Worm (Caenorhabditis elegans): Measurements from ENCODE around the gene ril-2.

Gene ril-2

ce11 chrV:12554172-12555031, 44.6 kb downstream of the ril-2 start:
- TF ChIP-seq aptf-3 (GFP tag; IDR thresholded peaks at IDR 0.05) (no peak), fkh-3 (tag; optimal IDR thresholded peaks at IDR 0.05) (no peak), ama-1 (optimal IDR thresholded peaks at IDR 0.05) (peak; percentile 54), ama-1 (GFP tag; optimal IDR thresholded peaks at IDR 0.05) (no peak), ztf-26 (tag; optimal IDR thresholded peaks at IDR 0.05) (peak; percentile 32), somi-1 (GFP tag; optimal IDR thresholded peaks at IDR 0.05) (peak; percentile 45), C06A6.2 (GFP tag; conservative IDR thresholded peaks at IDR 0.05) (0 out of 2 replicates have a peak, but pooled peaks have one; percentile 14), nhr-27 (tag; optimal IDR thresholded peaks at IDR 0.05) (no peak)

ce11 chrV:12553286-12553725, 45.7 kb downstream of the ril-2 start:
- TF ChIP-seq egl-44 (GFP tag; IDR thresholded peaks at IDR 0.05): no peak
- no peak for TF ChIP-seq madf-3 (GFP tag; IDR thresholded peaks at IDR 0.05)
- TF ChIP-seq attf-5 (GFP tag; optimal IDR thresholded peaks at IDR 0.05): no peak
- TF ChIP-seq zfh-2 (GFP tag; conservative IDR thresholded peaks at IDR 0.05): no peak
- no peak for TF ChIP-seq Y56A3A.18 (GFP tag; IDR thresholded peaks at IDR 0.05)
- TF ChIP-seq nhr-27 (tag; optimal IDR thresholded peaks at IDR 0.05): no peak
- no peak for TF ChIP-seq ccch-3 (GFP tag; optimal IDR thresholded peaks at IDR 0.05)
- TF ChIP-seq ceh-100 (GFP tag; IDR thresholded peaks at IDR 0.05): no peak
- TF ChIP-seq unc-130 (GFP tag; optimal IDR thresholded peaks at IDR 0.05): no peak
- no peak for TF ChIP-seq atf-7 (tag; optimal IDR thresholded peaks at IDR 0.05)
- no peak for TF ChIP-seq F52B5.7 (tag; optimal IDR thresholded peaks at IDR 0.05)
- no peak for TF ChIP-seq F49E8.2 (tag; optimal IDR thresholded peaks at IDR 0.05; ENCODE audit: insufficient read depth)
- no peak for TF ChIP-seq ZK185.1 (tag; optimal IDR thresholded peaks at IDR 0.05; ENCODE audit: poor library complexity, severe bottlenecking)
- TF ChIP-seq ztf-26 (tag; optimal IDR thresholded peaks at IDR 0.05): peak; percentile 82
- TF ChIP-seq C06A6.2 (GFP tag; conservative IDR thresholded peaks at IDR 0.05): peak; percentile 59; the same call in 1 of the 2 replicates
- TF ChIP-seq F10E7.11 (tag; optimal IDR thresholded peaks at IDR 0.05): no peak
- TF ChIP-seq chd-7 (tag; optimal IDR thresholded peaks at IDR 0.05): peak; percentile 21
- TF ChIP-seq cebp-1 (GFP tag; IDR thresholded peaks at IDR 0.05): no peak
- TF ChIP-seq cebp-1 (tag; optimal IDR thresholded peaks at IDR 0.05): peak; percentile 7
- TF ChIP-seq ztf-28 (GFP tag; IDR thresholded peaks at IDR 0.05): no peak
- TF ChIP-seq nhr-90 (tag; optimal IDR thresholded peaks at IDR 0.05): no peak
- no peak for TF ChIP-seq tbp1 (GFP tag; optimal IDR thresholded peaks at IDR 0.05)
- no peak for TF ChIP-seq F57C9.4 (tag; optimal IDR thresholded peaks at IDR 0.05)
- TF ChIP-seq nhr-120 (GFP tag; IDR thresholded peaks at IDR 0.05): no peak
- 0 out of 2 replicates have a peak, but pooled peaks have one; percentile 10 for TF ChIP-seq mcd-1 (GFP tag; IDR thresholded peaks at IDR 0.05)
- peak; percentile 30 for TF ChIP-seq lin-40 (tag; optimal IDR thresholded peaks at IDR 0.05)
- no peak for TF ChIP-seq mxl-1 (tag; optimal IDR thresholded peaks at IDR 0.05)
- no peak for TF ChIP-seq ama-1 (optimal IDR thresholded peaks at IDR 0.05)
- no peak for TF ChIP-seq ama-1 (GFP tag; optimal IDR thresholded peaks at IDR 0.05)
- TF ChIP-seq F55B11.4 (tag; optimal IDR thresholded peaks at IDR 0.05; ENCODE audit: borderline replicate concordance, insufficient read depth): no peak
- TF ChIP-seq gei-17 (GFP tag; optimal IDR thresholded peaks at IDR 0.05): no peak
- no peak for TF ChIP-seq egrh-3 (GFP tag; IDR thresholded peaks at IDR 0.05)
- no peak for TF ChIP-seq nfyb-1 (GFP tag; IDR thresholded peaks at IDR 0.05)
- no peak for TF ChIP-seq madf-8 (GFP tag; conservative IDR thresholded peaks at IDR 0.05)
- no peak for TF ChIP-seq snpc-1.3 (tag; optimal IDR thresholded peaks at IDR 0.05; ENCODE audit: insufficient read depth)
- TF ChIP-seq somi-1 (GFP tag; optimal IDR thresholded peaks at IDR 0.05): peak; percentile 87
- no peak for TF ChIP-seq repo-1 (tag; optimal IDR thresholded peaks at IDR 0.05)
- no peak for TF ChIP-seq dpff-1 (tag; optimal IDR thresholded peaks at IDR 0.05)
- TF ChIP-seq attf-6 (GFP tag; IDR thresholded peaks at IDR 0.05): no peak
- TF ChIP-seq rcor-1 (GFP tag; IDR thresholded peaks at IDR 0.05): no peak
- TF ChIP-seq F23B12.7 (tag; optimal IDR thresholded peaks at IDR 0.05; ENCODE audit: insufficient read depth): no peak
- TF ChIP-seq K11D2.4 (GFP tag; IDR thresholded peaks at IDR 0.05): peak; percentile 63
